Fruit fly (Drosophila melanogaster): Measurements from ENCODE around the gene ninaA.

Gene ninaA

dm6 chr2L:845341-846004, 31.6 kb upstream of the ninaA start (continued):
- TF ChIP-seq CG8089 (GFP tag; optimal IDR thresholded peaks at IDR 0.05): peak; percentile 83
- TF ChIP-seq CG14441 (GFP tag; IDR thresholded peaks at IDR 0.05): peak; percentile 89
- TF ChIP-seq org-1 (GFP tag; optimal IDR thresholded peaks at IDR 0.05): peak; percentile 81
- peak; percentile 88 for TF ChIP-seq Optix (GFP tag; IDR thresholded peaks at IDR 0.05)
- peak; percentile 64; the same call in 1 of the 2 replicates for TF ChIP-seq Poxn (GFP tag; IDR thresholded peaks at IDR 0.05)
- no peak for TF ChIP-seq CG8478 (optimal IDR thresholded peaks at IDR 0.05)
- TF ChIP-seq tgo (GFP tag; IDR thresholded peaks at IDR 0.05): peak; percentile 84
- peak; percentile 87 for TF ChIP-seq crol (GFP tag; IDR thresholded peaks at IDR 0.05)
- TF ChIP-seq row (GFP tag; IDR thresholded peaks at IDR 0.05): peak; percentile 93
- TF ChIP-seq dpn (GFP tag; optimal IDR thresholded peaks at IDR 0.05): peak; percentile 86 to 93
- peak; percentile 40 for TF ChIP-seq trem (tag; optimal IDR thresholded peaks at IDR 0.05)
- no peak for TF ChIP-seq eve (GFP tag; optimal IDR thresholded peaks at IDR 0.05)
- peak; percentile 80 for TF ChIP-seq repo (GFP tag; optimal IDR thresholded peaks at IDR 0.05)
- TF ChIP-seq pfk (GFP tag; optimal IDR thresholded peaks at IDR 0.05): no peak
- TF ChIP-seq HmgZ (tag; optimal IDR thresholded peaks at IDR 0.05): peak; percentile 83
- TF ChIP-seq ab (GFP tag; optimal IDR thresholded peaks at IDR 0.05): peak; percentile 58
- peak; percentile 68 for TF ChIP-seq eyg (GFP tag; optimal IDR thresholded peaks at IDR 0.05)
- TF ChIP-seq CG10979 (tag; optimal IDR thresholded peaks at IDR 0.05): peak; percentile 74
- no peak for TF ChIP-seq ato (GFP tag; IDR thresholded peaks at IDR 0.05; ENCODE audit: partially characterized antibody)
- TF ChIP-seq CG8281 (tag; optimal IDR thresholded peaks at IDR 0.05): peak; percentile 70
- TF ChIP-seq CG4707 (GFP tag; optimal IDR thresholded peaks at IDR 0.05): peak; percentile 75
- TF ChIP-seq Fer3 (tag; optimal IDR thresholded peaks at IDR 0.05): peak; percentile 91
- peak; percentile 90 for TF ChIP-seq HHEX (GFP tag; optimal IDR thresholded peaks at IDR 0.05)
- peak; percentile 92 for TF ChIP-seq Antp (GFP tag; optimal IDR thresholded peaks at IDR 0.05)
- no peak for TF ChIP-seq lov (optimal IDR thresholded peaks at IDR 0.05)
- peak; percentile 78; the same call in 1 of the 3 replicates for TF ChIP-seq lov (GFP tag; IDR thresholded peaks at IDR 0.05)
- peak; percentile 91 for TF ChIP-seq CG13424 (tag; optimal IDR thresholded peaks at IDR 0.05)
- TF ChIP-seq CG1529 (GFP tag; optimal IDR thresholded peaks at IDR 0.05): peak; percentile 79
- peak; percentile 64 for TF ChIP-seq CG12104 (GFP tag; optimal IDR thresholded peaks at IDR 0.05)
- TF ChIP-seq scrt (GFP tag; optimal IDR thresholded peaks at IDR 0.05): peak; percentile 83
- no peak for TF ChIP-seq hb (GFP tag; IDR thresholded peaks at IDR 0.05; ENCODE audit: partially characterized antibody)
- TF ChIP-seq CG10959 (GFP tag; IDR thresholded peaks at IDR 0.05): peak; percentile 53; the same call in 1 of the 2 replicates
- peak; percentile 72 for TF ChIP-seq CG9215 (GFP tag; IDR thresholded peaks at IDR 0.05)
- TF ChIP-seq CG2202 (tag; optimal IDR thresholded peaks at IDR 0.05): peak; percentile 37
- peak; percentile 66 for TF ChIP-seq CG9727 (GFP tag; optimal IDR thresholded peaks at IDR 0.05)
- peak; percentile 83 for TF ChIP-seq pum (GFP tag; optimal IDR thresholded peaks at IDR 0.05)
- TF ChIP-seq MTF-1 (GFP tag; optimal IDR thresholded peaks at IDR 0.05; ENCODE audit: borderline replicate concordance): peak; percentile 76
- peak; percentile 7 for TF ChIP-seq Lhr (GFP tag; optimal IDR thresholded peaks at IDR 0.05)
- TF ChIP-seq CG11247 (GFP tag; IDR thresholded peaks at IDR 0.05): peak; percentile 87
- no peak for TF ChIP-seq usp (GFP tag; optimal IDR thresholded peaks at IDR 0.05)
- TF ChIP-seq Vsx1 (GFP tag; optimal IDR thresholded peaks at IDR 0.05): peak; percentile 66
- no peak for TF ChIP-seq Dip2 (GFP tag; IDR thresholded peaks at IDR 0.05)
- peak; percentile 88 for TF ChIP-seq Ada2b (GFP tag; IDR thresholded peaks at IDR 0.05)
- no peak for TF ChIP-seq grn (GFP tag; optimal IDR thresholded peaks at IDR 0.05)
- TF ChIP-seq cwo (GFP tag; optimal IDR thresholded peaks at IDR 0.05): peak; percentile 83
- TF ChIP-seq CG17186 (GFP tag; optimal IDR thresholded peaks at IDR 0.05): peak; percentile 54
- peak; percentile 64 for TF ChIP-seq CG4404 (GFP tag; IDR thresholded peaks at IDR 0.05)
- TF ChIP-seq onecut (GFP tag; IDR thresholded peaks at IDR 0.05): peak; percentile 76
- no peak for TF ChIP-seq CG15479 (GFP tag; optimal IDR thresholded peaks at IDR 0.05)
- TF ChIP-seq CG7987 (GFP tag; optimal IDR thresholded peaks at IDR 0.05): peak; percentile 52

Data from whole organism, embryonic.